Worm (Caenorhabditis elegans): ENCODE results near the gene F10D2.10.

DNA sequence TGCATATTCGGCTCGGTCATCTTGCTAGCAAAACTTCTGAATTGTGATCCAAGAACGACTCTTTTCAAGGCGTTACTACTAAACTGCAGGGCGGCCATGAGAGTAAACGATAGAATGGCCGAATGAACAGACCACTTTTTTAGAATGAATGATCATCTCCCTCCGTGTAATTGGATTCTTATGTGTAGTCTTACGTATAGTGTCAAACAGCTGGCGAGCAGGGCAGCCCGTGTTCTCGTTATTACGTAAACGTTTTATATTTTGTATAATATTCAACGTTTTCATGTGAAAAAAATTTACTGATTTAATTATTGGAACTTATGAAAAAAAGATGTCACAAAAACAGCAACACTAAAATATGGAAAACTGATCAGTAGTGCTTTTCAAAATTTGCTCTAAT, at the start of gene F10D2.10:
- no peak for TF ChIP-seq R02D3.7 (tag; optimal IDR thresholded peaks at IDR 0.05)
- no peak for TF ChIP-seq ztf-11 (tag; optimal IDR thresholded peaks at IDR 0.05)
- no peak for TF ChIP-seq nhr-25 (tag; optimal IDR thresholded peaks at IDR 0.05; ENCODE audit: borderline replicate concordance, insufficient read depth)
- TF ChIP-seq daf-16 (GFP tag; optimal IDR thresholded peaks at IDR 0.05): no peak
- no peak for TF ChIP-seq daf-16 (tag; optimal IDR thresholded peaks at IDR 0.05)
- no peak for TF ChIP-seq unc-39 (tag; optimal IDR thresholded peaks at IDR 0.05)
- TF ChIP-seq nhr-28 (tag; optimal IDR thresholded peaks at IDR 0.05): no peak
- TF ChIP-seq ceh-82 (tag; optimal IDR thresholded peaks at IDR 0.05): no peak
- no peak for TF ChIP-seq nhr-11 (tag; optimal IDR thresholded peaks at IDR 0.05)
- no peak for TF ChIP-seq daf-12 (tag; optimal IDR thresholded peaks at IDR 0.05)
- TF ChIP-seq unc-62 (GFP tag; optimal IDR thresholded peaks at IDR 0.05 in 1 of 2): no peak
- TF ChIP-seq unc-62 (tag; optimal IDR thresholded peaks at IDR 0.05): no peak
- no peak for TF ChIP-seq snpc-4 (tag; optimal IDR thresholded peaks at IDR 0.05)
- peak; percentile 68 for TF ChIP-seq aha-1 (tag)
- no peak for TF ChIP-seq nhr-76 (tag; optimal IDR thresholded peaks at IDR 0.05)
- no peak for TF ChIP-seq nhr-42 (GFP tag; IDR thresholded peaks at IDR 0.05)
